Worm (Caenorhabditis elegans) whole organism, young adult: Measurements from ENCODE around the gene srbc-23.

Source experiments
- B0019.2 ChIP-seq: fragments of 200-800 bp; sonication (Bioruptor generic); conservative IDR thresholded peaks from 2 replicates; pipeline ENCODE4 v1.3.6; 2022; ENCODE audit warnings: missing genetic modification reagents, missing genetic modification characterization, missing compliant biosample characterization
- F10E7.11 ChIP-seq: sonication (generic microtip); optimal IDR thresholded peaks from 2 replicates; lab custom pipeline; 2017; ENCODE audit warnings: mild to moderate bottlenecking, missing genetic modification characterization, moderate library complexity, missing compliant biosample characterization
- F23B12.7 ChIP-seq: sonication (generic microtip); optimal IDR thresholded peaks from 2 replicates; lab custom pipeline; 2017; ENCODE audit warnings: missing genetic modification characterization, mild to moderate bottlenecking, missing compliant biosample characterization, antibody characterized with exemption, moderate library complexity; ENCODE audit not compliant: insufficient read depth
- F33H1.4 ChIP-seq: fragments of 200-800 bp; sonication (Bioruptor generic); IDR thresholded peaks from 2 replicates; pipeline ENCODE4 v1.3.6; 2022; ENCODE audit warnings: missing genetic modification reagents, missing genetic modification characterization, missing compliant biosample characterization
- Y79H2A.3 ChIP-seq: fragments of 200-800 bp; sonication (Bioruptor generic); conservative IDR thresholded peaks from 2 replicates; pipeline ENCODE4 v1.3.6; 2022; ENCODE audit warnings: missing genetic modification reagents, missing genetic modification characterization, missing compliant biosample characterization
- akir-1 ChIP-seq: fragments of 200-800 bp; sonication (Bioruptor generic); optimal IDR thresholded peaks from 2 replicates; lab custom pipeline; 2018; ENCODE audit warnings: mild to moderate bottlenecking, missing genetic modification characterization, moderate library complexity, missing compliant biosample characterization
- aptf-2 ChIP-seq: fragments of 200-800 bp; sonication (Bioruptor generic); conservative IDR thresholded peaks from 2 replicates; pipeline ENCODE4 v1.3.6; 2022; ENCODE audit warnings: missing genetic modification reagents, missing genetic modification characterization, missing compliant biosample characterization
- athp-1 ChIP-seq: sonication (generic microtip); optimal IDR thresholded peaks from 2 replicates; lab custom pipeline; 2017; ENCODE audit warnings: mild to moderate bottlenecking, missing genetic modification characterization, missing compliant biosample characterization
- attf-3 ChIP-seq: fragments of 200-800 bp; sonication (Bioruptor generic); conservative IDR thresholded peaks from 2 replicates; pipeline ENCODE4 v1.3.6; 2022; ENCODE audit warnings: missing genetic modification reagents, missing genetic modification characterization, missing compliant biosample characterization
- ceh-79 ChIP-seq: sonication (generic microtip); optimal IDR thresholded peaks from 2 replicates; lab custom pipeline; 2017; ENCODE audit warnings: mild to moderate bottlenecking, missing genetic modification characterization, missing compliant biosample characterization
- ceh-91 ChIP-seq: fragments of 200-800 bp; sonication (Bioruptor generic); IDR thresholded peaks from 2 replicates; pipeline ENCODE4 v1.3.6; 2022; ENCODE audit warnings: missing genetic modification reagents, missing genetic modification characterization, missing compliant biosample characterization
- dox-1 ChIP-seq: fragments of 200-800 bp; sonication (Bioruptor generic); IDR thresholded peaks from 2 replicates; pipeline ENCODE4 v1.3.6; 2022; ENCODE audit warnings: missing genetic modification reagents, missing genetic modification characterization, missing compliant biosample characterization
- egrh-3 ChIP-seq: fragments of 200-800 bp; sonication (Bioruptor generic); IDR thresholded peaks from 2 replicates; pipeline ENCODE4 v1.3.6; 2022; ENCODE audit warnings: missing genetic modification reagents, missing genetic modification characterization, missing compliant biosample characterization
- gei-17 ChIP-seq: fragments of 200-800 bp; sonication (Bioruptor generic); optimal IDR thresholded peaks from 2 replicates; lab custom pipeline; 2018; ENCODE audit warnings: mild to moderate bottlenecking, missing genetic modification characterization, missing compliant biosample characterization
- him-1 ChIP-seq: sonication (generic microtip); optimal IDR thresholded peaks from 2 replicates; lab custom pipeline; 2016; ENCODE audit warnings: missing genotype, missing genetic modification reagents, missing genetic modification characterization, missing compliant biosample characterization
- hlh-26 ChIP-seq: fragments of 200-800 bp; sonication (Bioruptor generic); conservative IDR thresholded peaks from 2 replicates; pipeline ENCODE4 v1.3.6; 2022; ENCODE audit warnings: missing genetic modification reagents, missing genetic modification characterization, missing compliant biosample characterization
- hsf-1 ChIP-seq: fragments of 200-800 bp; sonication (Bioruptor generic); IDR thresholded peaks from 2 replicates; pipeline ENCODE4 v1.3.6; 2022; ENCODE audit warnings: missing genetic modification reagents, missing genetic modification characterization, missing compliant biosample characterization
- lag-1 ChIP-seq: fragments of 200-800 bp; sonication (Bioruptor generic); IDR thresholded peaks from 2 replicates; pipeline ENCODE4 v1.3.6; 2022; ENCODE audit warnings: missing genetic modification reagents, missing genetic modification characterization, missing compliant biosample characterization
- let-526 ChIP-seq: fragments of 200-800 bp; sonication (Bioruptor generic); IDR thresholded peaks from 2 replicates; pipeline ENCODE4 v1.3.6; 2022; ENCODE audit warnings: missing genetic modification reagents, missing genetic modification characterization, missing compliant biosample characterization
- lin-35 ChIP-seq, 3 experiments: fragments of 150-350 bp in 2 of 3; sonication (generic microtip) in 1 of 3; optimal IDR thresholded peaks; 2 replicates each; lab custom pipeline; 2014 to 2018; ENCODE audit warnings: missing biosample characterization in 3 of 3, missing genetic modification characterization in 3 of 3, missing genetic modification reagents in 3 of 3
- lin-54 ChIP-seq: fragments of 200-800 bp; sonication (Bioruptor generic); optimal IDR thresholded peaks from 2 replicates; lab custom pipeline; 2018; ENCODE audit warnings: mild to moderate bottlenecking, missing genetic modification characterization, missing compliant biosample characterization
- lsl-1 ChIP-seq: fragments of 200-800 bp; sonication (Bioruptor generic); optimal IDR thresholded peaks from 2 replicates; lab custom pipeline; 2018; ENCODE audit warnings: mild to moderate bottlenecking, missing genetic modification characterization, moderate library complexity, missing compliant biosample characterization
- lsy-27 ChIP-seq: sonication (generic microtip); optimal IDR thresholded peaks from 2 replicates; lab custom pipeline; 2017; ENCODE audit warnings: missing genetic modification characterization, mild to moderate bottlenecking, missing compliant biosample characterization, antibody characterized with exemption, missing genotype, borderline replicate concordance; ENCODE audit not compliant: insufficient read depth
- madf-6 ChIP-seq: fragments of 200-800 bp; sonication (Bioruptor generic); IDR thresholded peaks from 2 replicates; pipeline ENCODE4 v1.3.6; 2022; ENCODE audit warnings: missing genetic modification reagents, missing genetic modification characterization, missing compliant biosample characterization
- madf-8 ChIP-seq: fragments of 200-800 bp; sonication (Bioruptor generic); conservative IDR thresholded peaks from 2 replicates; pipeline ENCODE4 v1.3.6; 2022; ENCODE audit warnings: missing genetic modification reagents, missing genetic modification characterization, missing compliant biosample characterization
- mcd-1 ChIP-seq: fragments of 200-800 bp; sonication (Bioruptor generic); IDR thresholded peaks from 2 replicates; pipeline ENCODE4 v1.3.6; 2022; ENCODE audit warnings: missing genetic modification reagents, missing genetic modification characterization, missing compliant biosample characterization
- mel-28 ChIP-seq: sonication (generic microtip); optimal IDR thresholded peaks from 2 replicates; lab custom pipeline; 2016; ENCODE audit warnings: borderline replicate concordance, mild to moderate bottlenecking, missing genetic modification characterization, missing compliant biosample characterization
- nfyb-1 ChIP-seq: fragments of 200-800 bp; sonication (Bioruptor generic); IDR thresholded peaks from 2 replicates; pipeline ENCODE4 v1.3.6; 2022; ENCODE audit warnings: missing genetic modification reagents, missing genetic modification characterization, missing compliant biosample characterization
- nhr-120 ChIP-seq: fragments of 200-800 bp; sonication (Bioruptor generic); IDR thresholded peaks from 2 replicates; pipeline ENCODE4 v1.3.6; 2022; ENCODE audit warnings: missing genetic modification characterization, missing compliant biosample characterization
- sdz-38 ChIP-seq: sonication (generic microtip); optimal IDR thresholded peaks from 2 replicates; lab custom pipeline; 2016; ENCODE audit warnings: missing genotype, missing genetic modification characterization, missing compliant biosample characterization
- sea-2 ChIP-seq: fragments of 200-800 bp; sonication (Bioruptor generic); IDR thresholded peaks from 2 replicates; pipeline ENCODE4 v1.3.6; 2022; ENCODE audit warnings: missing genetic modification characterization, missing compliant biosample characterization
- snpc-4 ChIP-seq, 5 experiments: fragments of 150-350 bp in 1 of 5; sonication (generic microtip) in 4 of 5; optimal IDR thresholded peaks; 2 replicates each; lab custom pipeline; 2014 to 2018; ENCODE audit warnings: missing genetic modification characterization in 5 of 5, missing biosample characterization in 3 of 5, antibody characterized with exemption in 2 of 5, mild to moderate bottlenecking in 2 of 5, missing compliant biosample characterization in 2 of 5, missing genotype in 2 of 5, moderate library complexity in 2 of 5, missing genetic modification reagents in 1 of 5
- sptf-2 ChIP-seq: fragments of 200-800 bp; sonication (Bioruptor generic); optimal IDR thresholded peaks from 2 replicates; lab custom pipeline; 2018; ENCODE audit warnings: mild to moderate bottlenecking, missing genetic modification characterization, missing compliant biosample characterization
- ztf-22 ChIP-seq: fragments of 200-800 bp; sonication (Bioruptor generic); optimal IDR thresholded peaks from 2 replicates; lab custom pipeline; 2018; ENCODE audit warnings: mild to moderate bottlenecking, missing genetic modification characterization, moderate library complexity, missing compliant biosample characterization

srbc-23 gene

DNA sequence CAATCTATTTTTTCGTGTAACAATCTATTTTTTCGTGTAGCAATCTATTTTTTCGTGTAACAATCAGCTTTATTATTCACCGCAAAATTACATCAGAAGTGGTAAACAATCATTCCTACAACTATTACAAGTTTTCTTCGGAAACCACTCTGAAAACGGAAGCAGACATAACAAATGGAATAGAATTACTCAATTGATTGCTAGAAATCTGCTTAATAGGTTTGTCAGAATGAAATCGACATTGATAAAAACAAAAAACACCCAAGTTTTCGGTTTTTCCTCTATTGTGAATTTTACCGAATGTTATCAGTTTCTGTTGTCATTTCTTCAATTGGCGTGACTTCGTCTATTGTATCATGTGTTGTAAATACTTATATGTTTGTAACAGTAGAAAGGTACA is 6.6 kb upstream of the srbc-23 start, which contains the start of gene srbc-20:
srbc-20 (plus strand) TSS at position 301 of the 400 bp plus-strand sequence.
- TF ChIP-seq him-1 (no peak), mel-28 (tag; lab: Kevin White, UChicago) (no peak), nfyb-1 (GFP tag; lab: Robert Waterston, UW) (no peak), mcd-1 (GFP tag; lab: Robert Waterston, UW) (no peak), madf-8 (GFP tag; lab: Robert Waterston, UW) (no peak), sptf-2 (GFP tag; lab: Kevin White, UChicago) (no peak), athp-1 (tag; lab: Kevin White, UChicago) (no peak), hlh-26 (no peak)

ce11 chrV:2149432-2149831 is 3.9 kb upstream of the srbc-23 start, which contains the start of gene C45H4.21:
C45H4.21 (minus strand) TSS chrV:2149532.
- TF ChIP-seq ceh-79 (no peak), B0019.2 (GFP tag; lab: Robert Waterston, UW) (no peak), gei-17 (GFP tag; lab: Kevin White, UChicago) (no peak), aptf-2 (GFP tag; lab: Robert Waterston, UW) (no peak)

DNA sequence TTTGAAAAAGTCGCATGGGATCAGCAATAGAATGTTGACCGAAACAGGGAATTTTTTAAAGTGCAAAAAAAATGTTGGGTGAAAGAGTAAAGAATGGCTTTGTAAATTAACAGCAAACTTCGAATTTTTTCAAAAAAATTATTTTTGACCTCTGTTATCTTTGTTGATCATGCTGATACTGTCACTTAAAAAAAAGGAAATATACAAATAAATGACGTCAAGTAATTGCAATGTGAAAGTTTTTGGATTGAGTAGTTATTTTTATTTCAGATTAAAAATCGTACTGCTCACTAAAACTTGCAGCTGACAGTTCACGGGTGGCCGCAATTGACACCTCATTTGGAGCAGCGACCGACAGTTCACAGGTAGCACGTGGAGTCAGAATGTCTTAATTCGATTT is 2.5 kb upstream of the srbc-23 start, which contains the start of gene C45H4.13:
C45H4.13 (minus strand) TSS at position 101 of the 400 bp plus-strand sequence.
- TF ChIP-seq F33H1.4 (GFP tag; lab: Robert Waterston, UW): no peak

- TF ChIP-seq ztf-22 (GFP tag; lab: Kevin White, UChicago): no peak
Measured at ce11 chrV:2151458-2151857, 1.9 kb upstream of the srbc-23 start, which contains the start of gene srbc-24. srbc-24 (plus strand) TSS chrV:2151758.

DNA sequence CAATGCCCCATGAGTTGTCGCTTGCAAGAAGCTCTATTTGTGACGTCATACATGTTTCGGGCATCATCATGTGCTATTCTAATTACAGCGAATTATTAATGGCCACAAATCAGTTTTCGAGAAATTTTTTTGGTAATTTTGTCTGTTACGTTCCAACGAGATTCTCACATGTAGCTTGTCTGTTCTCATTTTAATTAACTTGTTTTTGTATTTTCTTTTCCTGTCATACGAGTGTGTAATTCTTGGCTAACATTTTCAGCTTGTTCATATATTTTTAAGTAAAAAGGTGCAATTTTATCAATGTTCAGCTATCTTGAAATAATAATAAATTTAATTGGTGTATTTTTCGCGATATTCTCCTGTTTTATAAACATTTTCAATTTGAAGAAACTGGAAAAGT is 1.9 kb downstream of the srbc-23 start, which contains the start of gene srbc-21:
srbc-21 (plus strand) TSS at position 301 of the 400 bp plus-strand sequence.
- TF ChIP-seq hsf-1 (GFP tag; lab: Robert Waterston, UW): no peak
- no peak for TF ChIP-seq lsl-1 (GFP tag; lab: Kevin White, UChicago)
- no peak for TF ChIP-seq lsy-27 (tag; lab: Kevin White, UChicago)
- no peak for TF ChIP-seq egrh-3
- no peak for TF ChIP-seq ceh-91 (GFP tag; lab: Robert Waterston, UW)
- TF ChIP-seq akir-1 (GFP tag; lab: Kevin White, UChicago): no peak
- TF ChIP-seq snpc-4 (GFP tag; optimal IDR thresholded peaks at IDR 0.05; lab: Kevin White, UChicago): no peak
- no peak for TF ChIP-seq snpc-4 (tag; optimal IDR thresholded peaks at IDR 0.05; lab: Kevin White, UChicago)
- TF ChIP-seq sea-2 (GFP tag; lab: Robert Waterston, UW): no peak
- no peak for TF ChIP-seq madf-6

- TF ChIP-seq dox-1 (GFP tag; lab: Robert Waterston, UW) (no peak), lag-1 (GFP tag; lab: Robert Waterston, UW) (no peak), him-1 (no peak), Y79H2A.3 (GFP tag; lab: Robert Waterston, UW) (no peak), nhr-120 (no peak), ztf-22 (GFP tag; lab: Kevin White, UChicago) (no peak), F10E7.11 (no peak), lin-54 (GFP tag; lab: Kevin White, UChicago) (no peak), sdz-38 (tag; lab: Kevin White, UChicago) (no peak), F23B12.7 (tag; lab: Kevin White, UChicago) (no peak), lin-35 (GFP tag; optimal IDR thresholded peaks at IDR 0.05; lab: Kevin White, UChicago) (no peak), attf-3 (GFP tag; lab: Robert Waterston, UW) (no peak), let-526 (GFP tag; lab: Robert Waterston, UW) (no peak)
Measured at ce11 chrV:2156830-2157229, 3.5 kb downstream of the srbc-23 start, which contains the start of gene srbc-22. srbc-22 (plus strand) TSS chrV:2157130.
